Worm (Caenorhabditis elegans): ENCODE measurements around the gene cnx-1.

The cnx-1 gene

ce11 chrIII:9853667-9854620 is 37.0 kb upstream of the cnx-1 start:
- TF ChIP-seq nhr-21 (tag; optimal IDR thresholded peaks at IDR 0.05) (peak; percentile 7), mdl-1 (tag; optimal IDR thresholded peaks at IDR 0.05) (no peak), Y55F3AM.14 (GFP tag; optimal IDR thresholded peaks at IDR 0.05) (no peak), C34F6.9 (tag; optimal IDR thresholded peaks at IDR 0.05) (no peak)

ce11 chrIII:9851547-9851946 is 34.6 kb upstream of the cnx-1 start, which contains the start of gene K11H3.3:
Gene K11H3.3, plus strand, starts transcription at chrIII:9851854.
- TF ChIP-seq C34F6.9 (tag; optimal IDR thresholded peaks at IDR 0.05) = peak; percentile 5
- TF ChIP-seq alr-1 (tag; optimal IDR thresholded peaks at IDR 0.05) = no peak
- TF ChIP-seq mbf-1 (tag; optimal IDR thresholded peaks at IDR 0.05) = no peak
- peak; percentile 10 for TF ChIP-seq nhr-129 (tag; optimal IDR thresholded peaks at IDR 0.05)

ce11 chrIII:9850877-9851276 is 33.9 kb upstream of the cnx-1 start:
- TF ChIP-seq ztf-4 (tag; optimal IDR thresholded peaks at IDR 0.05) = no peak
- peak; percentile 6 for TF ChIP-seq fos-1 (tag; optimal IDR thresholded peaks at IDR 0.05)
- TF ChIP-seq nhr-21 (tag; optimal IDR thresholded peaks at IDR 0.05) = no peak

- TF ChIP-seq lin-11 (tag; optimal IDR thresholded peaks at IDR 0.05) (no peak), alr-1 (tag; optimal IDR thresholded peaks at IDR 0.05) (no peak), crh-2 (tag; optimal IDR thresholded peaks at IDR 0.05) (peak; percentile 29), sem-4 (tag; optimal IDR thresholded peaks at IDR 0.05) (no peak), fos-1 (tag; optimal IDR thresholded peaks at IDR 0.05) (peak; percentile 57), elt-1 (tag; optimal IDR thresholded peaks at IDR 0.05) (no peak), ama-1 (optimal IDR thresholded peaks at IDR 0.05) (no peak), nhr-6 (tag; optimal IDR thresholded peaks at IDR 0.05) (no peak), nhr-25 (tag; optimal IDR thresholded peaks at IDR 0.05) (no peak), ceh-82 (tag; optimal IDR thresholded peaks at IDR 0.05) (no peak), blmp-1 (tag; optimal IDR thresholded peaks at IDR 0.05; ENCODE audit: insufficient read depth) (no peak), unc-62 (GFP tag; optimal IDR thresholded peaks at IDR 0.05) (no peak), elt-3 (tag; optimal IDR thresholded peaks at IDR 0.05) (no peak), lin-13 (GFP tag; optimal IDR thresholded peaks at IDR 0.05) (no peak), nhr-77 (tag; optimal IDR thresholded peaks at IDR 0.05) (no peak), dmd-4 (tag; optimal IDR thresholded peaks at IDR 0.05) (no peak), lin-39 (tag; optimal IDR thresholded peaks at IDR 0.05) (no peak), ztf-4 (tag; optimal IDR thresholded peaks at IDR 0.05) (no peak), nhr-23 (tag; optimal IDR thresholded peaks at IDR 0.05) (no peak), nhr-11 (tag; optimal IDR thresholded peaks at IDR 0.05) (no peak), F13H6.1 (tag; optimal IDR thresholded peaks at IDR 0.05) (no peak), R02D3.7 (tag; optimal IDR thresholded peaks at IDR 0.05) (no peak), mab-5 (tag; optimal IDR thresholded peaks at IDR 0.05) (no peak), nhr-237 (tag; optimal IDR thresholded peaks at IDR 0.05) (no peak), nhr-129 (tag; optimal IDR thresholded peaks at IDR 0.05) (peak; percentile 5), C34F6.9 (tag; optimal IDR thresholded peaks at IDR 0.05) (no peak), peb-1 (tag; optimal IDR thresholded peaks at IDR 0.05) (no peak), zag-1 (tag; optimal IDR thresholded peaks at IDR 0.05) (no peak), mdl-1 (tag; optimal IDR thresholded peaks at IDR 0.05) (no peak), egl-27 (tag; optimal IDR thresholded peaks at IDR 0.05) (no peak), unc-55 (GFP tag; optimal IDR thresholded peaks at IDR 0.05) (no peak), lsy-2 (tag; optimal IDR thresholded peaks at IDR 0.05) (no peak), nhr-10 (tag; optimal IDR thresholded peaks at IDR 0.05) (no peak), aly-2 (tag; optimal IDR thresholded peaks at IDR 0.05) (no peak), snpc-4 (tag; optimal IDR thresholded peaks at IDR 0.05) (no peak), sma-3 (GFP tag; optimal IDR thresholded peaks at IDR 0.05) (peak; percentile 46), skn-1 (tag; optimal IDR thresholded peaks at IDR 0.05) (peak; percentile 74), mbf-1 (tag; optimal IDR thresholded peaks at IDR 0.05) (no peak), Y55F3AM.14 (GFP tag; optimal IDR thresholded peaks at IDR 0.05) (no peak), ztf-11 (tag; optimal IDR thresholded peaks at IDR 0.05) (no peak), ZK546.5 (tag; optimal IDR thresholded peaks at IDR 0.05) (no peak), unc-39 (tag; optimal IDR thresholded peaks at IDR 0.05) (no peak), sma-9 (GFP tag; optimal IDR thresholded peaks at IDR 0.05) (no peak), sma-9 (tag; optimal IDR thresholded peaks at IDR 0.05) (no peak), ceh-16 (tag; optimal IDR thresholded peaks at IDR 0.05) (no peak)
Observed at ce11 chrIII:9849950-9850349, 33.0 kb upstream of the cnx-1 start.
